Worm (Caenorhabditis elegans): ENCODE data around the gene frm-7.

ce11 chrV:12326638-12327037 is 24.4 kb downstream of the frm-7 start:
- TF ChIP-seq snpc-4 (tag; optimal IDR thresholded peaks at IDR 0.05) (no peak), nhr-237 (tag; optimal IDR thresholded peaks at IDR 0.05) (no peak), nhr-28 (tag; optimal IDR thresholded peaks at IDR 0.05) (no peak), egl-27 (tag; optimal IDR thresholded peaks at IDR 0.05) (no peak), tbx-2 (tag; optimal IDR thresholded peaks at IDR 0.05) (no peak), nhr-76 (tag; optimal IDR thresholded peaks at IDR 0.05) (no peak), ztf-11 (tag; optimal IDR thresholded peaks at IDR 0.05) (no peak), aly-2 (tag; optimal IDR thresholded peaks at IDR 0.05) (no peak)

Measured in whole organism, L3 larva.